Fruit fly (Drosophila melanogaster): ENCODE measurements around the gene myd.

The myd gene

DNA sequence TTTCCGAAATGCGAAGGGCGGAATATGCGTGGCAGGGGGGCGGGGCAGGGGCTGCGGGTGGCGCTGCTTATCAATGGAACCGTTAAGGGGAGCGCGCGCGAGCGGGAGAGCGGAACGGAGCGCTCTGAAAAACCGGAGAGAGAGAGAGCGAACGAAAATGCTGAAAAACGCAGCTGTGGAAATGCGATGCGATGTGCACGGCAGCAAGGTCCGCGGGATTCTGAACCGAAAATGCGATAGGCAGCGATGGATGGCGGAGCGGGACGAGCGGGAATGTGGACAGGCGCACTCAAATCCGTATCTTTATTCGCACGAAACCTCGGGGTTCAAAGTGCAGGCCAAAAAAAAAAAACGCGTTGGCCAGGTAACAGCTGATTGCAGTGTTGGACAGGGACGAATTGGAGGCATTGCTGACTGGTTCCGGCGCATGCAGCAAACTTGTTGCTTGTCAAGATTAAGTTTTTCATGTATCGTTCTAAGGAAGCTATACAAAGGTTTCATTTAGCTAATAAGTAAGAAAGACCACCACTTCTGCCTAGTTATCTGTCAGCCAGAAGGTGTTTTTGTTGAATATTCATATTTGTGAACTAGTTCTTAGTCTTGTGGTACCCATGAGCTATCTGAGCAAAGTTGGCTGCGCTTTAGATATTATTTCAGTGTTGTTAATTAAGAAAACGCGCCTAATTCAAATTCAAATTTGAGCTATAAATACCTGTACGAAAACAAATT, 32.8 kb upstream of the myd start, which contains the start of gene Ppcs (continued):
- peak; percentile 50 for TF ChIP-seq Abd-B (GFP tag; optimal IDR thresholded peaks at IDR 0.05)
- peak; percentile 32 for TF ChIP-seq CG17359 (tag; optimal IDR thresholded peaks at IDR 0.05)
- TF ChIP-seq CG4730 (GFP tag; IDR thresholded peaks at IDR 0.05), result no peak
- peak; percentile 62 for TF ChIP-seq stwl (tag; optimal IDR thresholded peaks at IDR 0.05)
- peak; percentile 33 for TF ChIP-seq HHEX (GFP tag; optimal IDR thresholded peaks at IDR 0.05)
- peak; percentile 75; the same call in 1 of the 2 replicates for TF ChIP-seq CG16779 (GFP tag; IDR thresholded peaks at IDR 0.05)
- TF ChIP-seq B-H2 (GFP tag; optimal IDR thresholded peaks at IDR 0.05), result peak; percentile 70
- no peak for TF ChIP-seq cg (GFP tag; optimal IDR thresholded peaks at IDR 0.05)
- no peak for TF ChIP-seq sens-2 (GFP tag; IDR thresholded peaks at IDR 0.05)
- TF ChIP-seq Fer1 (GFP tag; optimal IDR thresholded peaks at IDR 0.05), result peak; percentile 51
- TF ChIP-seq Hr39 (optimal IDR thresholded peaks at IDR 0.05), result no peak
- TF ChIP-seq inv (GFP tag; IDR thresholded peaks at IDR 0.05; ENCODE audit: partially characterized antibody), result no peak; the same call in 1 of the 2 replicates
- peak; percentile 42 for TF ChIP-seq Six4 (GFP tag; optimal IDR thresholded peaks at IDR 0.05)
- no peak for TF ChIP-seq salm (tag; optimal IDR thresholded peaks at IDR 0.05)
- TF ChIP-seq nerfin-2 (GFP tag; IDR thresholded peaks at IDR 0.05; ENCODE audit: partially characterized antibody), result no peak
- TF ChIP-seq Fer3 (tag; optimal IDR thresholded peaks at IDR 0.05), result peak; percentile 55
- TF ChIP-seq gsb-n (tag; optimal IDR thresholded peaks at IDR 0.05), result peak; percentile 23
- TF ChIP-seq fd64A (GFP tag; optimal IDR thresholded peaks at IDR 0.05), result no peak
- peak; percentile 27 to 92 for TF ChIP-seq bsh (GFP tag; optimal IDR thresholded peaks at IDR 0.05)
- TF ChIP-seq CG1603 (tag; optimal IDR thresholded peaks at IDR 0.05), result peak; percentile 41
- TF ChIP-seq chn (GFP tag; optimal IDR thresholded peaks at IDR 0.05), result peak; percentile 33
- 0 out of 2 replicates have a peak, but pooled peaks have one; percentile 8 for TF ChIP-seq CG4360 (GFP tag; IDR thresholded peaks at IDR 0.05)
- TF ChIP-seq gce (GFP tag; IDR thresholded peaks at IDR 0.05), result no peak
- TF ChIP-seq CG7839 (tag; optimal IDR thresholded peaks at IDR 0.05), result peak; percentile 53
- peak; percentile 75 for TF ChIP-seq dm (GFP tag; optimal IDR thresholded peaks at IDR 0.05)
- TF ChIP-seq bab2 (GFP tag; optimal IDR thresholded peaks at IDR 0.05), result peak; percentile 48
- TF ChIP-seq CG5953 (GFP tag; IDR thresholded peaks at IDR 0.05), result no peak
- peak; percentile 19 for TF ChIP-seq CG18011 (GFP tag; optimal IDR thresholded peaks at IDR 0.05)
- peak; percentile 93 for TF ChIP-seq Ets65A (GFP tag)
- TF ChIP-seq CG12236 (GFP tag; optimal IDR thresholded peaks at IDR 0.05), result peak; percentile 44
- TF ChIP-seq Dip2 (GFP tag; IDR thresholded peaks at IDR 0.05), result no peak
- TF ChIP-seq Usf (GFP tag; optimal IDR thresholded peaks at IDR 0.05), result no peak
- TF ChIP-seq CG4424 (GFP tag; optimal IDR thresholded peaks at IDR 0.05), result peak; percentile 56
- peak; percentile 70 for TF ChIP-seq shn (GFP tag; optimal IDR thresholded peaks at IDR 0.05)
- TF ChIP-seq CG13775 (GFP tag; optimal IDR thresholded peaks at IDR 0.05), result peak; percentile 69
- TF ChIP-seq Nf-YA (GFP tag; IDR thresholded peaks at IDR 0.05), result no peak
- TF ChIP-seq CG18764 (GFP tag; optimal IDR thresholded peaks at IDR 0.05), result peak; percentile 19
- TF ChIP-seq ci (GFP tag; IDR thresholded peaks at IDR 0.05), result peak; percentile 60; the same call in 2 of the 3 replicates
- TF ChIP-seq CG4854 (GFP tag; optimal IDR thresholded peaks at IDR 0.05), result peak; percentile 43
- TF ChIP-seq ap (GFP tag; IDR thresholded peaks at IDR 0.05), result no peak
- TF ChIP-seq Hr3 (GFP tag; optimal IDR thresholded peaks at IDR 0.05), result peak; percentile 39
- peak; percentile 81 for TF ChIP-seq Sox100B (GFP tag; optimal IDR thresholded peaks at IDR 0.05)
- TF ChIP-seq tio (GFP tag; optimal IDR thresholded peaks at IDR 0.05), result peak; percentile 25
- TF ChIP-seq CG15601 (tag; optimal IDR thresholded peaks at IDR 0.05), result peak; percentile 60
- TF ChIP-seq CG11398 (GFP tag; optimal IDR thresholded peaks at IDR 0.05), result peak; percentile 39
- TF ChIP-seq Side (GFP tag; optimal IDR thresholded peaks at IDR 0.05), result peak; percentile 70
- TF ChIP-seq pzg (GFP tag; optimal IDR thresholded peaks at IDR 0.05), result peak; percentile 69
- peak; percentile 54 for TF ChIP-seq unc-4 (GFP tag; IDR thresholded peaks at IDR 0.05; ENCODE audit: partially characterized antibody)
- peak; percentile 56 for TF ChIP-seq BtbVII (GFP tag; optimal IDR thresholded peaks at IDR 0.05)
- TF ChIP-seq CG32532 (GFP tag; IDR thresholded peaks at IDR 0.05), result peak; percentile 56; the same call in 1 of the 2 replicates
